Worm (Caenorhabditis elegans) whole organism, L4/young adult: ENCODE data around the gene Y32B12C.1.

Experiments used
- W03F9.2 ChIP-seq: fragments of 150-350 bp; optimal IDR thresholded peaks from 2 replicates; lab custom pipeline; 2014; ENCODE audit warnings: missing biosample characterization, missing genetic modification characterization
- dao-5 ChIP-seq: sonication (generic microtip); optimal IDR thresholded peaks from 2 replicates; lab custom pipeline; 2016; ENCODE audit warnings: missing genotype, missing genetic modification characterization, moderate library complexity, missing compliant biosample characterization
- him-1 ChIP-seq: sonication (generic microtip); optimal IDR thresholded peaks from 2 replicates; lab custom pipeline; 2016; ENCODE audit warnings: missing genotype, missing genetic modification reagents, missing genetic modification characterization, missing compliant biosample characterization

- no peak for TF ChIP-seq W03F9.2 (tag; lab: Kevin White, UChicago)
- no peak for TF ChIP-seq dao-5 (tag; lab: Kevin White, UChicago)
- TF ChIP-seq him-1 (tag; lab: Kevin White, UChicago), result no peak
These were observed 2.1 kb downstream of the Y32B12C.1 start for ce11 chrV:16608478-16608877.
